Worm (Caenorhabditis elegans) whole organism, mixed stage, embryonic: ENCODE results near the gene sri-57.

Source experiments
- ceh-83 ChIP-seq: fragments of 200-800 bp; sonication (Bioruptor generic); optimal IDR thresholded peaks from 2 replicates; lab custom pipeline; 2018; ENCODE audit warnings: mild to moderate bottlenecking, missing genetic modification characterization, missing compliant biosample characterization
- ham-2 ChIP-seq: fragments of 200-800 bp; sonication (Bioruptor generic); optimal IDR thresholded peaks from 2 replicates; lab custom pipeline; 2018; ENCODE audit warnings: mild to moderate bottlenecking, missing genetic modification characterization, missing compliant biosample characterization
- lsy-2 ChIP-seq: fragments of 150-350 bp; optimal IDR thresholded peaks from 2 replicates; lab custom pipeline; 2014; ENCODE audit warnings: missing biosample characterization, missing genetic modification characterization
- nhr-12 ChIP-seq: fragments of 150-350 bp; optimal IDR thresholded peaks from 2 replicates; lab custom pipeline; 2014; ENCODE audit warnings: missing biosample characterization, missing genetic modification characterization
- nhr-28 ChIP-seq: fragments of 150-350 bp; optimal IDR thresholded peaks from 2 replicates; lab custom pipeline; 2014; ENCODE audit warnings: missing biosample characterization, missing genetic modification characterization
- snpc-4 ChIP-seq: fragments of 150-350 bp; optimal IDR thresholded peaks from 2 replicates; lab custom pipeline; 2014; ENCODE audit warnings: missing biosample characterization, missing genetic modification characterization
- unc-120 ChIP-seq: sonication (generic microtip); optimal IDR thresholded peaks from 2 replicates; lab custom pipeline; 2017; ENCODE audit warnings: missing genetic modification characterization, missing compliant biosample characterization; ENCODE audit not compliant: poor library complexity, severe bottlenecking
- unc-39 ChIP-seq: fragments of 150-350 bp; optimal IDR thresholded peaks from 2 replicates; lab custom pipeline; 2014; ENCODE audit warnings: missing biosample characterization, missing genetic modification characterization
- unc-62 ChIP-seq: fragments of 150-350 bp; optimal IDR thresholded peaks from 2 replicates; lab custom pipeline; 2014; ENCODE audit warnings: missing biosample characterization, missing genetic modification reagents, missing genetic modification characterization
- ztf-11 ChIP-seq: fragments of 150-350 bp; optimal IDR thresholded peaks from 2 replicates; lab custom pipeline; 2014; ENCODE audit warnings: missing biosample characterization, missing genetic modification characterization

- TF ChIP-seq snpc-4: no peak
- no peak for TF ChIP-seq lsy-2 (tag; lab: Kevin White, UChicago)
- TF ChIP-seq nhr-28 (tag; lab: Kevin White, UChicago): no peak
- TF ChIP-seq unc-62 (GFP tag; lab: Kevin White, UChicago): no peak
- no peak for TF ChIP-seq ceh-83 (GFP tag; lab: Kevin White, UChicago)
- TF ChIP-seq nhr-12 (tag; lab: Kevin White, UChicago): no peak
- no peak for TF ChIP-seq unc-120
- no peak for TF ChIP-seq unc-39 (tag; lab: Kevin White, UChicago)
- no peak for TF ChIP-seq ztf-11 (tag; lab: Kevin White, UChicago)
- TF ChIP-seq ham-2 (GFP tag; lab: Kevin White, UChicago): no peak
These were observed 8.9 kb upstream of the sri-57 start, which contains the start of gene F34D6.1 for ce11 chrII:2681118-2681517.
